Worm (Caenorhabditis elegans) whole organism, young adult: ENCODE measurements around the gene fbxa-29.

Experiments
- B0019.2 ChIP-seq: fragments of 200-800 bp; sonication (Bioruptor generic); conservative IDR thresholded peaks from 2 replicates; pipeline ENCODE4 v1.3.6; 2022; ENCODE audit warnings: missing genetic modification reagents, missing genetic modification characterization, missing compliant biosample characterization
- ama-1 ChIP-seq, 3 experiments: fragments of 150-350 bp in 1 of 3; sonication (generic microtip) in 2 of 3; optimal IDR thresholded peaks; 2 replicates each; lab custom pipeline; 2014 to 2018; ENCODE audit warnings: missing biosample characterization in 2 of 3, missing genetic modification characterization in 2 of 3, missing genetic modification reagents in 2 of 3
- egl-44 ChIP-seq: fragments of 200-800 bp; sonication (Bioruptor generic); IDR thresholded peaks from 2 replicates; pipeline ENCODE4 v1.3.6; 2022; ENCODE audit warnings: missing genetic modification reagents, missing genetic modification characterization, missing compliant biosample characterization
- egrh-3 ChIP-seq: fragments of 200-800 bp; sonication (Bioruptor generic); IDR thresholded peaks from 2 replicates; pipeline ENCODE4 v1.3.6; 2022; ENCODE audit warnings: missing genetic modification reagents, missing genetic modification characterization, missing compliant biosample characterization
- lin-35 ChIP-seq, 3 experiments: fragments of 150-350 bp in 2 of 3; sonication (generic microtip) in 1 of 3; optimal IDR thresholded peaks; 2 replicates each; lab custom pipeline; 2014 to 2018; ENCODE audit warnings: missing biosample characterization in 3 of 3, missing genetic modification characterization in 3 of 3, missing genetic modification reagents in 3 of 3
- nfya-1 ChIP-seq: sonication (generic microtip); optimal IDR thresholded peaks from 2 replicates; lab custom pipeline; 2017; ENCODE audit warnings: antibody characterized with exemption, missing compliant biosample characterization, missing genetic modification characterization, borderline replicate concordance; ENCODE audit not compliant: insufficient read depth
- sea-2 ChIP-seq: fragments of 200-800 bp; sonication (Bioruptor generic); IDR thresholded peaks from 2 replicates; pipeline ENCODE4 v1.3.6; 2022; ENCODE audit warnings: missing genetic modification characterization, missing compliant biosample characterization
- unc-62 ChIP-seq: fragments of 150-350 bp; optimal IDR thresholded peaks from 2 replicates; lab custom pipeline; 2014; ENCODE audit warnings: missing biosample characterization, missing genetic modification reagents, missing genetic modification characterization

- TF ChIP-seq lin-35 (GFP tag; optimal IDR thresholded peaks at IDR 0.05; lab: Kevin White, UChicago) (no peak), B0019.2 (no peak), egrh-3 (GFP tag; lab: Robert Waterston, UW) (no peak), egl-44 (GFP tag; lab: Robert Waterston, UW) (no peak), nfya-1 (tag; lab: Kevin White, UChicago) (no peak), sea-2 (GFP tag; lab: Robert Waterston, UW) (no peak), unc-62 (GFP tag; lab: Kevin White, UChicago) (no peak), ama-1 (optimal IDR thresholded peaks at IDR 0.05; lab: Kevin White, UChicago) (no peak), ama-1 (GFP tag; optimal IDR thresholded peaks at IDR 0.05; lab: Kevin White, UChicago) (no peak)
Measured at ce11 chrIII:1248335-1248734, 25.2 kb downstream of the fbxa-29 start.
